Worm (Caenorhabditis elegans): ENCODE data around the gene srbc-29.

DNA sequence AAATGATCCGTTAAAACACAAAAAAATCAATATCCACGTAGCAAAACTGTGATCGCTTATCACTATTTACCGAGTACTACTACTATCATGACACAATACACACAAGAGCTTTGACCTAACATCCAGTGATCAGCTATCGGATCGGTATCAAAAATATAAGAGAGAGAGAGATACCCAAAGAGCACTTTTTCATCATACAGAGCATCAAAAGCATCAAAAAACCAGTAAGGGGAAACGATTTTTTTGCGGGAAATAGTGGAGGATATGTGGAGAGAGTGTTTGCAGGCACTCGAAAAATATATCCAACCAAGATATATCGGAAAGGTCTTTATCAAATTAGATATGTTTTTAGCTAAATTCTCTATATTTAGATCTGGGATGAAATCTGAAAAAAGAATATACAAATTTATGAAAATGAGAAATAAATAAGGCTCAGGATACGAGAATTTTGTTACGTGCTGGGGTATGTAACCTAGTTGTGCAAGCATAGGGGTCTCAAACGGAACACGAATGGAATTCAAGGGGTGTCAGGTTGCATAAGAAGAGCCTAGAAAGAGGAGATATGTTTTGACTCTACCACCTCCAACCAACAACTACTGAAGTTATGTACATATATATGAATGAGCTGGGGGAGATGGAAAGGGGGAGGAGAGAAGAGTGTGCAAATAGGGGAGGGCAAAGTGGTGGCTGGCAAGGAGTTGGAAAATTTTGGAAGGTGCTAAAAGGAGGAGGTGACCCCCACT lies 25.4 kb downstream of the srbc-29 start:
- no peak for TF ChIP-seq sptf-2 (GFP tag; optimal IDR thresholded peaks at IDR 0.05)
- TF ChIP-seq ama-1 (optimal IDR thresholded peaks at IDR 0.05): no peak
- no peak for TF ChIP-seq ama-1 (GFP tag; optimal IDR thresholded peaks at IDR 0.05)
- TF ChIP-seq lir-1 (GFP tag; conservative IDR thresholded peaks at IDR 0.05): no peak
- no peak for TF ChIP-seq Y67H2A.10 (GFP tag; conservative IDR thresholded peaks at IDR 0.05)
- TF ChIP-seq ZK185.1 (tag; optimal IDR thresholded peaks at IDR 0.05; ENCODE audit: poor library complexity, severe bottlenecking): no peak
- TF ChIP-seq attf-6 (GFP tag; IDR thresholded peaks at IDR 0.05): no peak
- no peak for TF ChIP-seq bed-2 (GFP tag; IDR thresholded peaks at IDR 0.05)
- no peak for TF ChIP-seq ceh-91 (GFP tag; IDR thresholded peaks at IDR 0.05)
- TF ChIP-seq snpc-4 (GFP tag; optimal IDR thresholded peaks at IDR 0.05): no peak
- TF ChIP-seq snpc-4 (tag; optimal IDR thresholded peaks at IDR 0.05): no peak

All from whole organism, young adult.